Worm (Caenorhabditis elegans) whole organism, L1 larva: ENCODE measurements around the gene ctsa-3.2.

Experiments used
- C04F5.9 ChIP-seq: sonication (generic microtip); optimal IDR thresholded peaks from 2 replicates; lab custom pipeline; 2016; ENCODE audit warnings: missing genetic modification characterization, missing compliant biosample characterization
- blmp-1 ChIP-seq: fragments of 150-350 bp; optimal IDR thresholded peaks from 2 replicates; lab custom pipeline; 2014; ENCODE audit warnings: missing biosample characterization, missing genetic modification characterization
- pqm-1 ChIP-seq: sonication (generic microtip); optimal IDR thresholded peaks from 3 replicates; lab custom pipeline; 2017; ENCODE audit warnings: missing biosample characterization, missing genetic modification characterization

ce11 chrII:9874508-9875229 lies at the start of gene ctsa-3.2, which contains the start of gene chil-2:
- TF ChIP-seq C04F5.9: no peak
- no peak for TF ChIP-seq blmp-1 (tag; lab: Kevin White, UChicago)
- TF ChIP-seq pqm-1 (tag; lab: Kevin White, UChicago): no peak
